Fruit fly (Drosophila melanogaster): ENCODE data around the gene CG3081.

Gene CG3081

DNA sequence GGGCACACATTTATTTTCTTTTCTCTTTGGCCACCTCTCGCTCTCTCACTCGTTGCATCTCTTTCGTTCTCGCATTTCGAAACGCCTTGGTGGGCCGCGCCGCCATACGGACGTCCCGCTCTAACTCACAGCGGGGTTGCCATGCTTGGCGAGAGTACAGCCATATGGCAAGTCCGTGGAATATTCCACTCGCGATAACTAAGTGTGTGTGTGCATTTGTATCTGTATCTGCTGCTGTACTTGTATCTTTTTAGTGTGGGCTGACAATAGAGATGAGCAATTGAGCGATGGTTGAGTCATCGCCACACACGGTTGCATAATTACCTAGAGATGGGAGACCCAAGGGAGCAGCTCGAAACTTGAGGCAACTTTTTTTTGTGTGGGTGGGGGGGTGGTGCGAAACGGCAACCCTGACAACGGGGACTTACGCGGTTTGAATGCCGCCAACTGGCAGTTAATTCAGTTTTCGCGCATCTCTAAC lies 40.7 kb upstream of the CG3081 start (continued):
- TF ChIP-seq HHEX (GFP tag; optimal IDR thresholded peaks at IDR 0.05): peak; percentile 81
- peak; percentile 86 for TF ChIP-seq ind (GFP tag; optimal IDR thresholded peaks at IDR 0.05)
- peak; percentile 71; the same call in 2 of the 3 replicates for TF ChIP-seq zen2 (GFP tag; IDR thresholded peaks at IDR 0.05; ENCODE audit: partially characterized antibody)
- TF ChIP-seq ato (GFP tag; IDR thresholded peaks at IDR 0.05; ENCODE audit: partially characterized antibody): peak; percentile 71
- peak; percentile 90 for TF ChIP-seq Bgb (GFP tag; IDR thresholded peaks at IDR 0.05; ENCODE audit: partially characterized antibody)
- TF ChIP-seq lab (GFP tag; optimal IDR thresholded peaks at IDR 0.05): peak; percentile 90
- peak; percentile 39 for TF ChIP-seq Max (GFP tag; optimal IDR thresholded peaks at IDR 0.05)
- peak; percentile 92 for TF ChIP-seq Atf6 (GFP tag; IDR thresholded peaks at IDR 0.05)
- peak; percentile 95 for TF ChIP-seq CG9932 (GFP tag; IDR thresholded peaks at IDR 0.05)
- peak; percentile 88 for TF ChIP-seq HmgZ (tag; optimal IDR thresholded peaks at IDR 0.05)
- TF ChIP-seq kay (GFP tag; optimal IDR thresholded peaks at IDR 0.05): peak; percentile 98
- peak; percentile 98 for TF ChIP-seq CG10321 (GFP tag; IDR thresholded peaks at IDR 0.05)
- peak; percentile 9 for TF ChIP-seq CTCF (GFP tag; optimal IDR thresholded peaks at IDR 0.05)
- peak; percentile 75 for TF ChIP-seq CG18764 (GFP tag; optimal IDR thresholded peaks at IDR 0.05)
- TF ChIP-seq fd96Cb (tag; optimal IDR thresholded peaks at IDR 0.05): peak; percentile 67
- peak; percentile 98 for TF ChIP-seq CG1832 (GFP tag; optimal IDR thresholded peaks at IDR 0.05)
- peak; percentile 76 for TF ChIP-seq CG10959 (GFP tag; IDR thresholded peaks at IDR 0.05)
- TF ChIP-seq pfk (GFP tag; optimal IDR thresholded peaks at IDR 0.05): peak; percentile 16
- TF ChIP-seq so (GFP tag; IDR thresholded peaks at IDR 0.05): peak; percentile 84; the same call in 2 of the 3 replicates
- TF ChIP-seq D19B (GFP tag; optimal IDR thresholded peaks at IDR 0.05): peak; percentile 41
- peak; percentile 19 for TF ChIP-seq CG6254 (GFP tag; optimal IDR thresholded peaks at IDR 0.05)
- TF ChIP-seq crp (GFP tag; optimal IDR thresholded peaks at IDR 0.05): peak in 1 of 2 experiments; percentile 43
- no peak for TF ChIP-seq hth (optimal IDR thresholded peaks at IDR 0.05)
- TF ChIP-seq Doc2 (GFP tag; IDR thresholded peaks at IDR 0.05): peak; percentile 37; the same call in 1 of the 2 replicates
- peak; percentile 92 for TF ChIP-seq lilli (GFP tag; optimal IDR thresholded peaks at IDR 0.05)
- peak; percentile 90 for TF ChIP-seq twi (tag; optimal IDR thresholded peaks at IDR 0.05)
- TF ChIP-seq sens-2 (GFP tag; IDR thresholded peaks at IDR 0.05): peak; percentile 88
- peak; percentile 83 for TF ChIP-seq Dip3 (GFP tag; optimal IDR thresholded peaks at IDR 0.05)
- TF ChIP-seq Oaz (GFP tag; IDR thresholded peaks at IDR 0.05): peak; percentile 84
- TF ChIP-seq Med (GFP tag): peak; percentile 98
- peak; percentile 82 for TF ChIP-seq eyg (GFP tag; optimal IDR thresholded peaks at IDR 0.05)
- peak; percentile 46 for TF ChIP-seq en (GFP tag; optimal IDR thresholded peaks at IDR 0.05)
- no peak for TF ChIP-seq CG3407 (GFP tag; optimal IDR thresholded peaks at IDR 0.05)
- peak; percentile 46; the same call in 1 of the 2 replicates for TF ChIP-seq Ravus (GFP tag; IDR thresholded peaks at IDR 0.05)
- TF ChIP-seq CoRest (tag; optimal IDR thresholded peaks at IDR 0.05): peak; percentile 91
- peak; percentile 57 for TF ChIP-seq CG17568 (GFP tag; optimal IDR thresholded peaks at IDR 0.05)
- peak; percentile 84 for TF ChIP-seq CG9876 (GFP tag; optimal IDR thresholded peaks at IDR 0.05)
- peak; percentile 92 for TF ChIP-seq CG12659 (GFP tag; optimal IDR thresholded peaks at IDR 0.05)
- peak; percentile 87 for TF ChIP-seq al (GFP tag; IDR thresholded peaks at IDR 0.05)
- TF ChIP-seq CG18599 (GFP tag; optimal IDR thresholded peaks at IDR 0.05): peak; percentile 89
- peak; percentile 94 for TF ChIP-seq CG2120 (GFP tag; optimal IDR thresholded peaks at IDR 0.05)
- TF ChIP-seq Six4 (GFP tag; optimal IDR thresholded peaks at IDR 0.05): peak; percentile 62
- TF ChIP-seq CG11723 (GFP tag; optimal IDR thresholded peaks at IDR 0.05): peak; percentile 66
- TF ChIP-seq Chrac-16 (GFP tag; optimal IDR thresholded peaks at IDR 0.05): peak; percentile 80
- TF ChIP-seq pho (GFP tag; optimal IDR thresholded peaks at IDR 0.05): peak; percentile 78
- peak; percentile 58 for TF ChIP-seq CG30020 (tag; optimal IDR thresholded peaks at IDR 0.05)
- TF ChIP-seq CG4404 (GFP tag; IDR thresholded peaks at IDR 0.05): peak; percentile 86
- TF ChIP-seq CG15011 (GFP tag; optimal IDR thresholded peaks at IDR 0.05): peak; percentile 57
- peak; percentile 73; the same call in 2 of the 3 replicates for TF ChIP-seq CG3726 (GFP tag; IDR thresholded peaks at IDR 0.05)
- TF ChIP-seq tx (GFP tag; optimal IDR thresholded peaks at IDR 0.05): peak; percentile 79
- TF ChIP-seq CG5953 (GFP tag; IDR thresholded peaks at IDR 0.05): peak; percentile 76

All from whole organism, embryonic.